Fruit fly (Drosophila melanogaster) whole organism, wandering third instar larva: ENCODE data around the gene Nepl17.

Experiments used
- Sp1 ChIP-seq: fragments of 200-800 bp; sonication (Bioruptor generic); optimal IDR thresholded peaks from 3 replicates; lab custom pipeline; 2019; ENCODE audit warnings: missing biosample characterization, mild to moderate bottlenecking, missing genetic modification characterization, moderate library complexity
- lola ChIP-seq: fragments of >200 bp; optimal IDR thresholded peaks from 2 replicates; lab custom pipeline; 2017; ENCODE audit warnings: missing biosample characterization, missing genetic modification characterization
- sage ChIP-seq: fragments of 200-800 bp; sonication (Bioruptor generic); optimal IDR thresholded peaks from 2 replicates; lab custom pipeline; 2016; ENCODE audit warnings: missing biosample characterization, mild to moderate bottlenecking, missing genetic modification characterization

DNA sequence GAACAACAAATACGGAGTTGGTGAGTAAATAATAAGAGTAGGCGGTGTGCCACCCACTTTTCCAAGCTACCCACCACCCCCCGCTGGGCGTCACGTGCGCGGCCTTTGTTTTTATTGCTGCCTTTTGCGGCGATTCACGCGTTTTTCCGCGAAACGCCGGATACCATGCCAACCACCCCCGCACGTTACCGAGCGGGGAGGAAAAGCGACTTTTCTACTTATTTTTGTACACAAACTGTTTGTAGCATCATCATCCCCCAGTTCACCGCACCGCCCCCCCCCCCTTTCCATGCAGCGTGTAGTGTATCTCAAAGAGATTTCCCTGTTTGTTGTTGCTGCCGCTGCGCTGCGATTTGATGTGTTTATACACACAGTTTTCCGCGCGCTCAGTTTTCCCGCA is 26.7 kb upstream of the Nepl17 start:
- TF ChIP-seq Sp1 (GFP tag; lab: Kevin White, UChicago): no peak
- no peak for TF ChIP-seq lola (GFP tag; lab: Kevin White, UChicago)
- TF ChIP-seq sage (GFP tag; lab: Kevin White, UChicago): no peak
